Worm (Caenorhabditis elegans) whole organism, young adult: ENCODE measurements around the gene F47D12.6.

Experiments
- C17E4.6 ChIP-seq: fragments of 200-800 bp; sonication (Bioruptor generic); IDR thresholded peaks from 2 replicates; pipeline ENCODE4 v1.3.6; 2022; ENCODE audit warnings: missing genetic modification reagents, missing genetic modification characterization, missing compliant biosample characterization
- F23B12.7 ChIP-seq: sonication (generic microtip); optimal IDR thresholded peaks from 2 replicates; lab custom pipeline; 2017; ENCODE audit warnings: missing genetic modification characterization, mild to moderate bottlenecking, missing compliant biosample characterization, antibody characterized with exemption, moderate library complexity; ENCODE audit not compliant: insufficient read depth
- F33H1.4 ChIP-seq: fragments of 200-800 bp; sonication (Bioruptor generic); IDR thresholded peaks from 2 replicates; pipeline ENCODE4 v1.3.6; 2022; ENCODE audit warnings: missing genetic modification reagents, missing genetic modification characterization, missing compliant biosample characterization
- F39B2.1 ChIP-seq: fragments of 200-800 bp; sonication (Bioruptor generic); IDR thresholded peaks from 2 replicates; pipeline ENCODE4 v1.3.6; 2022; ENCODE audit warnings: missing genetic modification reagents, missing genetic modification characterization, missing compliant biosample characterization
- F49E8.2 ChIP-seq: sonication (generic microtip); optimal IDR thresholded peaks from 3 replicates; lab custom pipeline; 2017; ENCODE audit warnings: missing genetic modification characterization, mild to moderate bottlenecking, missing compliant biosample characterization, antibody characterized with exemption, moderate library complexity; ENCODE audit not compliant: insufficient read depth
- K12H6.12 ChIP-seq: fragments of 200-800 bp; sonication (Bioruptor generic); optimal IDR thresholded peaks from 2 replicates; lab custom pipeline; 2018; ENCODE audit warnings: mild to moderate bottlenecking, missing genetic modification characterization, missing compliant biosample characterization
- T07F8.4 ChIP-seq: sonication (generic microtip); optimal IDR thresholded peaks from 2 replicates; lab custom pipeline; 2016; ENCODE audit warnings: mild to moderate bottlenecking, missing genetic modification characterization, moderate library complexity, missing compliant biosample characterization
- Y56A3A.18 ChIP-seq: fragments of 200-800 bp; sonication (Bioruptor generic); IDR thresholded peaks from 2 replicates; pipeline ENCODE4 v1.3.6; 2022; ENCODE audit warnings: missing genetic modification reagents, missing genetic modification characterization, missing compliant biosample characterization
- Y67H2A.10 ChIP-seq: fragments of 200-800 bp; sonication (Bioruptor generic); conservative IDR thresholded peaks from 2 replicates; pipeline ENCODE4 v1.3.6; 2022; ENCODE audit warnings: missing genetic modification reagents, missing genetic modification characterization, missing compliant biosample characterization
- akir-1 ChIP-seq: fragments of 200-800 bp; sonication (Bioruptor generic); optimal IDR thresholded peaks from 2 replicates; lab custom pipeline; 2018; ENCODE audit warnings: mild to moderate bottlenecking, missing genetic modification characterization, moderate library complexity, missing compliant biosample characterization
- aptf-3 ChIP-seq: fragments of 200-800 bp; sonication (Bioruptor generic); IDR thresholded peaks from 2 replicates; pipeline ENCODE4 v1.3.6; 2022; ENCODE audit warnings: missing genetic modification characterization, missing compliant biosample characterization
- athp-1 ChIP-seq: sonication (generic microtip); optimal IDR thresholded peaks from 2 replicates; lab custom pipeline; 2017; ENCODE audit warnings: mild to moderate bottlenecking, missing genetic modification characterization, missing compliant biosample characterization
- attf-6 ChIP-seq: fragments of 200-800 bp; sonication (Bioruptor generic); IDR thresholded peaks from 2 replicates; pipeline ENCODE4 v1.3.6; 2022; ENCODE audit warnings: missing genetic modification reagents, missing genetic modification characterization, missing compliant biosample characterization
- bed-1 ChIP-seq: fragments of 200-800 bp; sonication (Bioruptor generic); IDR thresholded peaks from 2 replicates; pipeline ENCODE4 v1.3.6; 2022; ENCODE audit warnings: missing genetic modification reagents, missing genetic modification characterization, missing compliant biosample characterization
- ceh-40 ChIP-seq: fragments of 200-800 bp; sonication (Bioruptor generic); IDR thresholded peaks from 2 replicates; pipeline ENCODE4 v1.3.6; 2022; ENCODE audit warnings: missing genetic modification characterization, missing compliant biosample characterization
- die-1 ChIP-seq: sonication (generic microtip); optimal IDR thresholded peaks from 2 replicates; lab custom pipeline; 2016; ENCODE audit warnings: missing genotype, mild to moderate bottlenecking, missing genetic modification characterization, missing compliant biosample characterization
- dox-1 ChIP-seq: fragments of 200-800 bp; sonication (Bioruptor generic); IDR thresholded peaks from 2 replicates; pipeline ENCODE4 v1.3.6; 2022; ENCODE audit warnings: missing genetic modification reagents, missing genetic modification characterization, missing compliant biosample characterization
- dpff-1 ChIP-seq: sonication (generic microtip); optimal IDR thresholded peaks from 2 replicates; lab custom pipeline; 2017; ENCODE audit warnings: mild to moderate bottlenecking, missing genetic modification characterization, missing compliant biosample characterization
- ets-4 ChIP-seq: fragments of 200-800 bp; sonication (Bioruptor generic); optimal IDR thresholded peaks from 2 replicates; lab custom pipeline; 2018; ENCODE audit warnings: mild to moderate bottlenecking, missing genetic modification characterization, missing compliant biosample characterization
- fkh-3 ChIP-seq: sonication (generic microtip); optimal IDR thresholded peaks from 2 replicates; lab custom pipeline; 2016; ENCODE audit warnings: mild to moderate bottlenecking, missing genetic modification characterization, missing compliant biosample characterization
- hlh-26 ChIP-seq: fragments of 200-800 bp; sonication (Bioruptor generic); conservative IDR thresholded peaks from 2 replicates; pipeline ENCODE4 v1.3.6; 2022; ENCODE audit warnings: missing genetic modification reagents, missing genetic modification characterization, missing compliant biosample characterization
- hmg-1.2 ChIP-seq: fragments of 200-800 bp; sonication (Bioruptor generic); IDR thresholded peaks from 2 replicates; pipeline ENCODE4 v1.3.6; 2022; ENCODE audit warnings: missing genetic modification reagents, missing genetic modification characterization, missing compliant biosample characterization
- hsf-1 ChIP-seq: fragments of 200-800 bp; sonication (Bioruptor generic); IDR thresholded peaks from 2 replicates; pipeline ENCODE4 v1.3.6; 2022; ENCODE audit warnings: missing genetic modification reagents, missing genetic modification characterization, missing compliant biosample characterization
- lag-1 ChIP-seq: fragments of 200-800 bp; sonication (Bioruptor generic); IDR thresholded peaks from 2 replicates; pipeline ENCODE4 v1.3.6; 2022; ENCODE audit warnings: missing genetic modification reagents, missing genetic modification characterization, missing compliant biosample characterization
- let-607 ChIP-seq, 2 experiments: fragments of 200-800 bp in 1 of 2; sonication (Bioruptor generic) in 1 of 2; sonication (generic microtip) in 1 of 2; optimal IDR thresholded peaks; 2 replicates each; lab custom pipeline; 2016 to 2018; ENCODE audit warnings: mild to moderate bottlenecking in 2 of 2, missing compliant biosample characterization in 2 of 2, missing genetic modification characterization in 2 of 2, moderate library complexity in 2 of 2, missing genotype in 1 of 2
- lin-26 ChIP-seq: fragments of 200-800 bp; sonication (Bioruptor generic); IDR thresholded peaks from 2 replicates; pipeline ENCODE4 v1.3.6; 2022; ENCODE audit warnings: missing genetic modification reagents, missing genetic modification characterization, missing compliant biosample characterization
- lsl-1 ChIP-seq: fragments of 200-800 bp; sonication (Bioruptor generic); optimal IDR thresholded peaks from 2 replicates; lab custom pipeline; 2018; ENCODE audit warnings: mild to moderate bottlenecking, missing genetic modification characterization, moderate library complexity, missing compliant biosample characterization
- madf-3 ChIP-seq: fragments of 200-800 bp; sonication (Bioruptor generic); IDR thresholded peaks from 2 replicates; pipeline ENCODE4 v1.3.6; 2022; ENCODE audit warnings: missing genetic modification reagents, missing genetic modification characterization, missing compliant biosample characterization
- madf-8 ChIP-seq: fragments of 200-800 bp; sonication (Bioruptor generic); conservative IDR thresholded peaks from 2 replicates; pipeline ENCODE4 v1.3.6; 2022; ENCODE audit warnings: missing genetic modification reagents, missing genetic modification characterization, missing compliant biosample characterization
- mes-4 ChIP-seq: sonication (generic microtip); optimal IDR thresholded peaks from 2 replicates; lab custom pipeline; 2016; ENCODE audit warnings: missing genotype, missing genetic modification characterization, missing compliant biosample characterization
- mxl-1 ChIP-seq: sonication (generic microtip); optimal IDR thresholded peaks from 2 replicates; lab custom pipeline; 2016; ENCODE audit warnings: missing genetic modification characterization, missing compliant biosample characterization
- nhr-27 ChIP-seq: fragments of 200-800 bp; sonication (Bioruptor generic); optimal IDR thresholded peaks from 2 replicates; lab custom pipeline; 2018; ENCODE audit warnings: mild to moderate bottlenecking, missing genetic modification characterization, moderate library complexity, missing compliant biosample characterization
- nhr-80 ChIP-seq: sonication (generic microtip); optimal IDR thresholded peaks from 2 replicates; lab custom pipeline; 2016; ENCODE audit warnings: missing genetic modification characterization, missing compliant biosample characterization
- pbrm-1 ChIP-seq: fragments of 200-800 bp; sonication (Bioruptor generic); IDR thresholded peaks from 2 replicates; pipeline ENCODE4 v1.3.6; 2022; ENCODE audit warnings: missing genetic modification reagents, missing genetic modification characterization, missing compliant biosample characterization
- sdz-38 ChIP-seq: sonication (generic microtip); optimal IDR thresholded peaks from 2 replicates; lab custom pipeline; 2016; ENCODE audit warnings: missing genotype, missing genetic modification characterization, missing compliant biosample characterization
- snpc-1.1 ChIP-seq: sonication (generic microtip); optimal IDR thresholded peaks from 2 replicates; lab custom pipeline; 2017; ENCODE audit warnings: missing genetic modification characterization, mild to moderate bottlenecking, missing compliant biosample characterization, antibody characterized with exemption, moderate library complexity, missing genotype, missing genetic modification reagents; ENCODE audit not compliant: insufficient read depth
- snpc-3.4 ChIP-seq: sonication (generic microtip); optimal IDR thresholded peaks from 2 replicates; lab custom pipeline; 2017; ENCODE audit warnings: missing genetic modification characterization, mild to moderate bottlenecking, missing compliant biosample characterization, antibody characterized with exemption, moderate library complexity, missing genotype, missing genetic modification reagents
- snpc-4 ChIP-seq, 5 experiments: fragments of 150-350 bp in 1 of 5; sonication (generic microtip) in 4 of 5; optimal IDR thresholded peaks; 2 replicates each; lab custom pipeline; 2014 to 2018; ENCODE audit warnings: missing genetic modification characterization in 5 of 5, missing biosample characterization in 3 of 5, antibody characterized with exemption in 2 of 5, mild to moderate bottlenecking in 2 of 5, missing compliant biosample characterization in 2 of 5, missing genotype in 2 of 5, moderate library complexity in 2 of 5, missing genetic modification reagents in 1 of 5
- tbp1 ChIP-seq: fragments of 200-800 bp; sonication (Bioruptor generic); optimal IDR thresholded peaks from 2 replicates; lab custom pipeline; 2018; ENCODE audit warnings: mild to moderate bottlenecking, missing genetic modification characterization, missing compliant biosample characterization
- unc-130 ChIP-seq: sonication (generic microtip); optimal IDR thresholded peaks from 2 replicates; lab custom pipeline; 2016; ENCODE audit warnings: missing genetic modification reagents, missing genetic modification characterization, missing compliant biosample characterization
- zim-3 ChIP-seq: sonication (generic microtip); optimal IDR thresholded peaks from 2 replicates; lab custom pipeline; 2017; ENCODE audit warnings: mild to moderate bottlenecking, missing genetic modification characterization, moderate library complexity, missing compliant biosample characterization
- ztf-22 ChIP-seq: fragments of 200-800 bp; sonication (Bioruptor generic); optimal IDR thresholded peaks from 2 replicates; lab custom pipeline; 2018; ENCODE audit warnings: mild to moderate bottlenecking, missing genetic modification characterization, moderate library complexity, missing compliant biosample characterization
- ztf-28 ChIP-seq: fragments of 200-800 bp; sonication (Bioruptor generic); IDR thresholded peaks from 2 replicates; pipeline ENCODE4 v1.3.6; 2022; ENCODE audit warnings: missing genetic modification reagents, missing genetic modification characterization, missing compliant biosample characterization

Gene F47D12.6

ce11 chrIII:6248064-6248687 is 38.9 kb downstream of the F47D12.6 start, which contains the start of the genes gen-1 and stt-3:
Gene gen-1, minus strand, starts transcription at chrIII:6248158.
Gene stt-3, plus strand, starts transcription at chrIII:6248637.
- TF ChIP-seq snpc-4 (GFP tag; optimal IDR thresholded peaks at IDR 0.05; lab: Kevin White, UChicago): no peak
- TF ChIP-seq snpc-4 (tag; optimal IDR thresholded peaks at IDR 0.05; lab: Kevin White, UChicago): no peak
- no peak for TF ChIP-seq lin-26 (GFP tag; lab: Robert Waterston, UW)
- TF ChIP-seq madf-8: no peak
- TF ChIP-seq bed-1 (GFP tag; lab: Robert Waterston, UW): no peak
- no peak for TF ChIP-seq aptf-3 (GFP tag; lab: Robert Waterston, UW)
- TF ChIP-seq nhr-80 (tag; lab: Kevin White, UChicago): no peak
- peak; percentile 27; the same call in 1 of the 2 replicates for TF ChIP-seq hmg-1.2 (GFP tag; lab: Robert Waterston, UW)
- no peak for TF ChIP-seq hsf-1 (GFP tag; lab: Robert Waterston, UW)
- peak; percentile 69 for TF ChIP-seq F33H1.4 (GFP tag; lab: Robert Waterston, UW)
- no peak for TF ChIP-seq ceh-40
- TF ChIP-seq unc-130 (GFP tag; lab: Kevin White, UChicago): no peak
- no peak for TF ChIP-seq sdz-38 (tag; lab: Kevin White, UChicago)
- TF ChIP-seq athp-1 (tag; lab: Kevin White, UChicago): no peak
- no peak for TF ChIP-seq pbrm-1
- TF ChIP-seq hlh-26 (GFP tag; lab: Robert Waterston, UW): no peak
- TF ChIP-seq lsl-1 (GFP tag; lab: Kevin White, UChicago): peak; percentile 8
- no peak for TF ChIP-seq akir-1
- TF ChIP-seq mes-4: no peak
- no peak for TF ChIP-seq T07F8.4 (tag; lab: Kevin White, UChicago)
- no peak for TF ChIP-seq Y67H2A.10 (GFP tag; lab: Robert Waterston, UW)
- TF ChIP-seq ztf-28 (GFP tag; lab: Robert Waterston, UW): no peak
- no peak for TF ChIP-seq tbp1
- no peak for TF ChIP-seq zim-3 (tag; lab: Kevin White, UChicago)
- no peak for TF ChIP-seq ets-4
- no peak for TF ChIP-seq K12H6.12 (tag; lab: Kevin White, UChicago)
- no peak for TF ChIP-seq die-1 (tag; lab: Kevin White, UChicago)
- TF ChIP-seq let-607 (tag; optimal IDR thresholded peaks at IDR 0.05; lab: Kevin White, UChicago): peak in 1 of 2 experiments; percentile 27
- TF ChIP-seq mxl-1 (tag; lab: Kevin White, UChicago): no peak
- no peak for TF ChIP-seq F39B2.1
- no peak for TF ChIP-seq attf-6 (GFP tag; lab: Robert Waterston, UW)
- TF ChIP-seq dox-1 (GFP tag; lab: Robert Waterston, UW): no peak

DNA sequence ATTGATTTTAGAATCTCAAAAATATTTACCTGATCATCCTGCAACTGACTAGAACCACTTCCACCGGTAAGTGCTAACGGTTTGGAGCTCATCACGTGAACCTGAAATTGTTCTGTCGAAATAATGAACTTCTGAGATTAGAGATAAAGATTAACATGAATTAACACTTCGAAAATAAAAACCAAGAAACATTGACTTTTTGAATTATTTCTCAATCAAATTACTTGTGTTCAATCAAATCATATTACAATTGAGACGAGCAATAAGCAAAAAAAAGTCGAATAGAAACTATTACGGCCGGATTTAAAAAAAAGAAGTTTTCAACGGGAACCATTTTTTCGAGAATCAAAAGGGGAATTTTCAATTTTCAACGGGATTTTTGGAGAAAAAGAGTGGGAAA is 41.4 kb downstream of the F47D12.6 start, which contains the start of gene bcas-2:
bcas-2 (minus strand) TSS at position 101 of the 400 bp plus-strand sequence.
- TF ChIP-seq lag-1 (GFP tag; lab: Robert Waterston, UW) (no peak), F49E8.2 (tag; lab: Kevin White, UChicago) (no peak), snpc-3.4 (tag; lab: Kevin White, UChicago) (no peak), nhr-80 (tag; lab: Kevin White, UChicago) (no peak), attf-6 (GFP tag; lab: Robert Waterston, UW) (no peak)

DNA sequence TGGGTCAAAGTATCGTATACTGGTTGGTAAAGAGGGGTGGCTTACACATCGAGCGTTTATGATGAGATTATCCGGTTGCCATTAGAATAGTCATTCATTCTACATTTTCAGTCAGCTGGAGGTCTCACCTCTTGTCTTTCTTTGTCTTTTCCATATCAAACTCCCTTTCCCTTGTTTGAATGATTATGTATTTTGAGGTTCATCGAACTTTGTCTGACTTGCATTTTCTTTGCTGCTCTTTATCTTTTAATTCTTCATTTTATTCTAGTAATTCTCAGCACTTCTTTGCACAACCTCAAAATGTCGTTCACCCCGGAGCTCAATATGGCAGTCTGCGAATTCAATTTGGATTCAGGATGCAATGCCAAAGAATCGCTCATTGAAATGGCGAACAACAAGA is 46.6 kb downstream of the F47D12.6 start, which contains the start of gene T12A2.3:
T12A2.3 (plus strand) TSS at position 301 of the 400 bp plus-strand sequence.
- no peak for TF ChIP-seq madf-3 (GFP tag; lab: Robert Waterston, UW)
- no peak for TF ChIP-seq snpc-3.4 (tag; lab: Kevin White, UChicago)
- no peak for TF ChIP-seq snpc-4 (GFP tag; optimal IDR thresholded peaks at IDR 0.05; lab: Kevin White, UChicago)
- no peak for TF ChIP-seq snpc-4 (tag; optimal IDR thresholded peaks at IDR 0.05; lab: Kevin White, UChicago)
- TF ChIP-seq fkh-3 (tag; lab: Kevin White, UChicago): no peak
- no peak for TF ChIP-seq ztf-22 (GFP tag; lab: Kevin White, UChicago)
- no peak for TF ChIP-seq C17E4.6 (GFP tag; lab: Robert Waterston, UW)
- TF ChIP-seq nhr-27: no peak
- TF ChIP-seq F23B12.7 (tag; lab: Kevin White, UChicago): no peak
- no peak for TF ChIP-seq athp-1 (tag; lab: Kevin White, UChicago)
- TF ChIP-seq snpc-1.1 (tag; lab: Kevin White, UChicago): no peak
- no peak for TF ChIP-seq Y67H2A.10 (GFP tag; lab: Robert Waterston, UW)
- no peak for TF ChIP-seq dpff-1
- no peak for TF ChIP-seq ztf-28 (GFP tag; lab: Robert Waterston, UW)
- no peak for TF ChIP-seq F49E8.2 (tag; lab: Kevin White, UChicago)
- no peak for TF ChIP-seq Y56A3A.18 (GFP tag; lab: Robert Waterston, UW)
- TF ChIP-seq pbrm-1: no peak
